Worm (Caenorhabditis elegans) whole organism, mixed stage, embryonic: ENCODE results near the gene F15H10.5.

Source experiments
- M03D4.4 ChIP-seq: sonication (generic microtip); optimal IDR thresholded peaks from 2 replicates; lab custom pipeline; 2017; ENCODE audit warnings: mild to moderate bottlenecking, missing genetic modification characterization, missing compliant biosample characterization
- bed-3 ChIP-seq: fragments of 200-800 bp; sonication (Bioruptor generic); optimal IDR thresholded peaks from 3 replicates; lab custom pipeline; 2018; ENCODE audit warnings: mild to moderate bottlenecking, missing genetic modification characterization, moderate library complexity, missing compliant biosample characterization
- blmp-1 ChIP-seq: fragments of 150-350 bp; optimal IDR thresholded peaks from 2 replicates; lab custom pipeline; 2014; ENCODE audit warnings: missing biosample characterization, missing genetic modification characterization
- ceh-39 ChIP-seq: fragments of 150-350 bp; optimal IDR thresholded peaks from 2 replicates; lab custom pipeline; 2014; ENCODE audit warnings: missing biosample characterization, missing genetic modification characterization
- ceh-43 ChIP-seq: fragments of 200-800 bp; sonication (Bioruptor generic); optimal IDR thresholded peaks from 2 replicates; lab custom pipeline; 2018; ENCODE audit warnings: mild to moderate bottlenecking, missing genetic modification characterization, moderate library complexity, missing compliant biosample characterization
- ceh-83 ChIP-seq: fragments of 200-800 bp; sonication (Bioruptor generic); optimal IDR thresholded peaks from 2 replicates; lab custom pipeline; 2018; ENCODE audit warnings: mild to moderate bottlenecking, missing genetic modification characterization, missing compliant biosample characterization
- ces-1 ChIP-seq: fragments of 150-350 bp; optimal IDR thresholded peaks from 2 replicates; lab custom pipeline; 2014; ENCODE audit warnings: missing biosample characterization, missing genetic modification reagents, missing genetic modification characterization
- cnd-1 ChIP-seq: fragments of 200-800 bp; sonication (Bioruptor generic); optimal IDR thresholded peaks from 2 replicates; lab custom pipeline; 2018; ENCODE audit warnings: mild to moderate bottlenecking, missing genetic modification characterization, missing compliant biosample characterization
- drap-1 ChIP-seq: fragments of 200-800 bp; sonication (Bioruptor generic); optimal IDR thresholded peaks from 3 replicates; lab custom pipeline; 2018; ENCODE audit warnings: mild to moderate bottlenecking, missing genetic modification characterization, missing compliant biosample characterization
- elt-1 ChIP-seq: sonication (generic microtip); optimal IDR thresholded peaks from 2 replicates; lab custom pipeline; 2017; ENCODE audit warnings: missing genetic modification characterization, mild to moderate bottlenecking, missing compliant biosample characterization, antibody characterized with exemption, moderate library complexity, borderline replicate concordance; ENCODE audit not compliant: insufficient read depth
- elt-3 ChIP-seq: fragments of 150-350 bp; optimal IDR thresholded peaks from 2 replicates; lab custom pipeline; 2014; ENCODE audit warnings: missing biosample characterization, missing genetic modification characterization
- flh-1 ChIP-seq: fragments of 200-800 bp; sonication (Bioruptor generic); optimal IDR thresholded peaks from 2 replicates; lab custom pipeline; 2018; ENCODE audit warnings: mild to moderate bottlenecking, missing genetic modification characterization, moderate library complexity, missing compliant biosample characterization
- ham-2 ChIP-seq: fragments of 200-800 bp; sonication (Bioruptor generic); optimal IDR thresholded peaks from 2 replicates; lab custom pipeline; 2018; ENCODE audit warnings: mild to moderate bottlenecking, missing genetic modification characterization, missing compliant biosample characterization
- hlh-1 ChIP-seq: fragments of 150-350 bp; optimal IDR thresholded peaks from 2 replicates; lab custom pipeline; 2014; ENCODE audit warnings: missing biosample characterization, missing genetic modification reagents, missing genetic modification characterization
- lin-13 ChIP-seq: fragments of 150-350 bp; optimal IDR thresholded peaks from 2 replicates; lab custom pipeline; 2014; ENCODE audit warnings: missing biosample characterization, missing genetic modification characterization
- lin-32 ChIP-seq: fragments of 200-800 bp; sonication (Bioruptor generic); optimal IDR thresholded peaks from 2 replicates; lab custom pipeline; 2018; ENCODE audit warnings: mild to moderate bottlenecking, missing genetic modification characterization, missing compliant biosample characterization
- lsy-2 ChIP-seq: fragments of 150-350 bp; optimal IDR thresholded peaks from 2 replicates; lab custom pipeline; 2014; ENCODE audit warnings: missing biosample characterization, missing genetic modification characterization
- mab-5 ChIP-seq: fragments of 150-350 bp; optimal IDR thresholded peaks from 2 replicates; lab custom pipeline; 2014; ENCODE audit warnings: missing biosample characterization, missing genetic modification characterization
- mep-1 ChIP-seq: fragments of 150-350 bp; optimal IDR thresholded peaks from 2 replicates; lab custom pipeline; 2017; ENCODE audit warnings: missing biosample characterization, missing genetic modification reagents, missing genetic modification characterization, inconsistent platforms
- mls-2 ChIP-seq: sonication (generic microtip); optimal IDR thresholded peaks from 2 replicates; lab custom pipeline; 2016; ENCODE audit warnings: mild to moderate bottlenecking, missing genetic modification characterization, moderate library complexity, missing compliant biosample characterization
- nhr-12 ChIP-seq: fragments of 150-350 bp; optimal IDR thresholded peaks from 2 replicates; lab custom pipeline; 2014; ENCODE audit warnings: missing biosample characterization, missing genetic modification characterization
- nhr-2 ChIP-seq: fragments of 150-350 bp; optimal IDR thresholded peaks from 2 replicates; lab custom pipeline; 2014; ENCODE audit warnings: missing biosample characterization, missing genetic modification characterization
- nhr-237 ChIP-seq: fragments of 150-350 bp; optimal IDR thresholded peaks from 2 replicates; lab custom pipeline; 2014; ENCODE audit warnings: missing biosample characterization, missing genetic modification characterization
- nhr-28 ChIP-seq: fragments of 150-350 bp; optimal IDR thresholded peaks from 2 replicates; lab custom pipeline; 2014; ENCODE audit warnings: missing biosample characterization, missing genetic modification characterization
- nhr-76 ChIP-seq: sonication (generic microtip); optimal IDR thresholded peaks from 2 replicates; lab custom pipeline; 2017; ENCODE audit warnings: missing biosample characterization, missing genetic modification characterization
- pha-4 ChIP-seq: fragments of 150-350 bp; optimal IDR thresholded peaks from 2 replicates; lab custom pipeline; 2018; ENCODE audit warnings: missing biosample characterization, missing genetic modification reagents, missing genetic modification characterization
- sem-2 ChIP-seq: fragments of 200-800 bp; sonication (Bioruptor generic); optimal IDR thresholded peaks from 2 replicates; lab custom pipeline; 2018; ENCODE audit warnings: mild to moderate bottlenecking, missing genetic modification characterization, missing compliant biosample characterization
- sptf-1 ChIP-seq: sonication (generic microtip); optimal IDR thresholded peaks from 2 replicates; lab custom pipeline; 2017; ENCODE audit warnings: mild to moderate bottlenecking, missing genetic modification characterization, moderate library complexity, missing compliant biosample characterization
- tbx-8 ChIP-seq: fragments of 200-800 bp; sonication (Bioruptor generic); optimal IDR thresholded peaks from 2 replicates; lab custom pipeline; 2018; ENCODE audit warnings: mild to moderate bottlenecking, missing genetic modification characterization, moderate library complexity, missing compliant biosample characterization
- unc-120 ChIP-seq: sonication (generic microtip); optimal IDR thresholded peaks from 2 replicates; lab custom pipeline; 2017; ENCODE audit warnings: missing genetic modification characterization, missing compliant biosample characterization; ENCODE audit not compliant: poor library complexity, severe bottlenecking
- unc-39 ChIP-seq: fragments of 150-350 bp; optimal IDR thresholded peaks from 2 replicates; lab custom pipeline; 2014; ENCODE audit warnings: missing biosample characterization, missing genetic modification characterization
- unc-62 ChIP-seq: fragments of 150-350 bp; optimal IDR thresholded peaks from 2 replicates; lab custom pipeline; 2014; ENCODE audit warnings: missing biosample characterization, missing genetic modification reagents, missing genetic modification characterization
- zip-8 ChIP-seq: fragments of 150-350 bp; optimal IDR thresholded peaks from 2 replicates; lab custom pipeline; 2014; ENCODE audit warnings: missing biosample characterization, missing genetic modification characterization
- ztf-11 ChIP-seq: fragments of 150-350 bp; optimal IDR thresholded peaks from 2 replicates; lab custom pipeline; 2014; ENCODE audit warnings: missing biosample characterization, missing genetic modification characterization

Gene F15H10.5

ce11 chrV:10418961-10419360 lies at the start of gene F15H10.5:
F15H10.5 (minus strand) TSS chrV:10419061.
- TF ChIP-seq zip-8, result no peak
- no peak for TF ChIP-seq ceh-43 (GFP tag; lab: Kevin White, UChicago)
- no peak for TF ChIP-seq mls-2
- TF ChIP-seq ceh-39 (tag; lab: Kevin White, UChicago), result no peak
- no peak for TF ChIP-seq cnd-1
- no peak for TF ChIP-seq bed-3 (GFP tag; lab: Kevin White, UChicago)
- no peak for TF ChIP-seq mab-5 (tag; lab: Kevin White, UChicago)
- TF ChIP-seq ztf-11 (tag; lab: Kevin White, UChicago), result no peak
- no peak for TF ChIP-seq tbx-8
- no peak for TF ChIP-seq nhr-28 (tag; lab: Kevin White, UChicago)
- no peak for TF ChIP-seq drap-1 (GFP tag; lab: Kevin White, UChicago)
- no peak for TF ChIP-seq M03D4.4 (tag; lab: Kevin White, UChicago)
- no peak for TF ChIP-seq hlh-1 (tag; lab: Kevin White, UChicago)
- TF ChIP-seq ceh-83, result no peak
- no peak for TF ChIP-seq blmp-1

- TF ChIP-seq flh-1 (GFP tag; lab: Kevin White, UChicago), result no peak
- no peak for TF ChIP-seq ces-1
- no peak for TF ChIP-seq drap-1 (GFP tag; lab: Kevin White, UChicago)
- no peak for TF ChIP-seq nhr-12
- TF ChIP-seq mep-1 (tag; lab: Kevin White, UChicago), result no peak
- no peak for TF ChIP-seq hlh-1 (tag; lab: Kevin White, UChicago)
- TF ChIP-seq pha-4 (tag; lab: Kevin White, UChicago), result no peak
- no peak for TF ChIP-seq lsy-2 (tag; lab: Kevin White, UChicago)
- no peak for TF ChIP-seq ham-2 (GFP tag; lab: Kevin White, UChicago)
- TF ChIP-seq blmp-1, result no peak
- TF ChIP-seq sptf-1 (tag; lab: Kevin White, UChicago), result no peak
- no peak for TF ChIP-seq sem-2 (GFP tag; lab: Kevin White, UChicago)
- TF ChIP-seq cnd-1, result no peak
- TF ChIP-seq unc-120 (tag; lab: Kevin White, UChicago), result no peak
- TF ChIP-seq elt-1, result no peak
- TF ChIP-seq, all 35 proteins: peak for 0
Observed at ce11 chrV:10468190-10468589, 49.3 kb upstream of the F15H10.5 start, which contains the start of gene egl-9. egl-9 (plus strand) TSS chrV:10468517.

- TF ChIP-seq ztf-11 (tag; lab: Kevin White, UChicago) (no peak), unc-62 (GFP tag; lab: Kevin White, UChicago) (no peak), nhr-2 (tag; lab: Kevin White, UChicago) (no peak), ces-1 (no peak), nhr-12 (no peak), sptf-1 (tag; lab: Kevin White, UChicago) (no peak), M03D4.4 (tag; lab: Kevin White, UChicago) (no peak), zip-8 (no peak), blmp-1 (no peak), mep-1 (tag; lab: Kevin White, UChicago) (no peak), nhr-28 (tag; lab: Kevin White, UChicago) (no peak), elt-3 (no peak), nhr-76 (no peak), bed-3 (GFP tag; lab: Kevin White, UChicago) (no peak), cnd-1 (no peak), nhr-237 (no peak)
Observed at ce11 chrV:10467659-10468058, 48.8 kb upstream of the F15H10.5 start.

- TF ChIP-seq ceh-39 (tag; lab: Kevin White, UChicago) (no peak), ham-2 (GFP tag; lab: Kevin White, UChicago) (no peak), zip-8 (peak; percentile 67), lin-32 (GFP tag; lab: Kevin White, UChicago) (no peak), lin-13 (tag; lab: Kevin White, UChicago) (no peak), sem-2 (GFP tag; lab: Kevin White, UChicago) (no peak), unc-39 (tag; lab: Kevin White, UChicago) (no peak), pha-4 (tag; lab: Kevin White, UChicago) (no peak)
- TF ChIP-seq, all 35 proteins: peak for 1
Observed at ce11 chrV:10467104-10467503, 48.2 kb upstream of the F15H10.5 start.
